Worm (Caenorhabditis elegans): ENCODE results near the gene ntp-1.

Gene ntp-1

ce11 chrIV:7774206-7774605 lies 20.4 kb downstream of the ntp-1 start, which contains the start of the genes hcf-1 and swd-2.2:
Gene hcf-1, minus strand, starts transcription at chrIV:7774275.
Gene swd-2.2, plus strand, starts transcription at chrIV:7774411.
- peak in 1 of 3 experiments; percentile 18 for TF ChIP-seq ceh-82 (tag; optimal IDR thresholded peaks at IDR 0.05)
- peak; percentile 61 for TF ChIP-seq C16A3.4 (tag; optimal IDR thresholded peaks at IDR 0.05)
- peak; percentile 3 for TF ChIP-seq nhr-20 (tag; optimal IDR thresholded peaks at IDR 0.05)
- TF ChIP-seq ceh-63 (GFP tag; optimal IDR thresholded peaks at IDR 0.05), result no peak
- TF ChIP-seq unc-30 (tag; optimal IDR thresholded peaks at IDR 0.05), result no peak
- TF ChIP-seq nhr-47 (tag; optimal IDR thresholded peaks at IDR 0.05), result peak; percentile 14
- peak; percentile 47 to 73 for TF ChIP-seq lsy-2 (tag; optimal IDR thresholded peaks at IDR 0.05)
- no peak for TF ChIP-seq swsn-7 (tag; optimal IDR thresholded peaks at IDR 0.05)
- peak; percentile 48 for TF ChIP-seq mep-1 (tag; optimal IDR thresholded peaks at IDR 0.05)
- TF ChIP-seq egl-27 (tag; optimal IDR thresholded peaks at IDR 0.05), result no peak
- peak; percentile 33 to 50 for TF ChIP-seq efl-1 (optimal IDR thresholded peaks at IDR 0.05)
- TF ChIP-seq efl-1 (GFP tag; optimal IDR thresholded peaks at IDR 0.05 in 1 of 2), result peak; percentile 64 to 95
- no peak for TF ChIP-seq Y116A8C.19 (tag; optimal IDR thresholded peaks at IDR 0.05; ENCODE audit: borderline replicate concordance)
- TF ChIP-seq ces-1 (GFP tag; optimal IDR thresholded peaks at IDR 0.05), result no peak
- TF ChIP-seq hlh-17 (GFP tag; optimal IDR thresholded peaks at IDR 0.05; ENCODE audit: borderline replicate concordance), result no peak
- no peak for TF ChIP-seq aly-2 (tag; optimal IDR thresholded peaks at IDR 0.05)
- TF ChIP-seq pqm-1 (tag; optimal IDR thresholded peaks at IDR 0.05), result no peak
- peak; percentile 41 to 79 for TF ChIP-seq lin-35 (GFP tag; optimal IDR thresholded peaks at IDR 0.05)
- peak; percentile 41 to 77 (median 61) for TF ChIP-seq dpl-1 (GFP tag; optimal IDR thresholded peaks at IDR 0.05)
- peak; percentile 27 for TF ChIP-seq nhr-77 (tag; optimal IDR thresholded peaks at IDR 0.05)
- peak; percentile 40 for TF ChIP-seq nhr-85 (tag)
- TF ChIP-seq nhr-71 (tag; optimal IDR thresholded peaks at IDR 0.05), result peak; percentile 26
- TF ChIP-seq egl-13 (tag; optimal IDR thresholded peaks at IDR 0.05), result no peak
- peak; percentile 63 for TF ChIP-seq blmp-1 (tag; optimal IDR thresholded peaks at IDR 0.05)
- peak; percentile 39 for TF ChIP-seq lin-15B (tag; optimal IDR thresholded peaks at IDR 0.05)
- no peak for TF ChIP-seq tlp-1 (tag; optimal IDR thresholded peaks at IDR 0.05)
- peak; percentile 29 for TF ChIP-seq snu-23 (GFP tag; optimal IDR thresholded peaks at IDR 0.05)
- no peak for TF ChIP-seq grh-1 (GFP tag; IDR thresholded peaks at IDR 0.05)
- peak; percentile 21 for TF ChIP-seq F16B12.6 (tag; optimal IDR thresholded peaks at IDR 0.05)
- no peak for TF ChIP-seq lir-3 (tag; optimal IDR thresholded peaks at IDR 0.05; ENCODE audit: poor library complexity)
- TF ChIP-seq nhr-19 (GFP tag; conservative IDR thresholded peaks at IDR 0.05), result no peak
- peak; percentile 21 for TF ChIP-seq xbp-1 (tag; optimal IDR thresholded peaks at IDR 0.05)

- no peak for TF ChIP-seq hpl-2 (GFP tag; optimal IDR thresholded peaks at IDR 0.05)
- no peak for TF ChIP-seq elt-3 (tag; optimal IDR thresholded peaks at IDR 0.05)
- no peak for TF ChIP-seq mep-1 (tag; optimal IDR thresholded peaks at IDR 0.05)
- no peak for TF ChIP-seq lir-3 (tag; optimal IDR thresholded peaks at IDR 0.05; ENCODE audit: poor library complexity)
- no peak for TF ChIP-seq ces-1 (GFP tag; optimal IDR thresholded peaks at IDR 0.05)
- TF ChIP-seq sup-37 (GFP tag; optimal IDR thresholded peaks at IDR 0.05), result no peak
These were observed 24.4 kb downstream of the ntp-1 start, which contains the start of gene rdl-1 for ce11 chrIV:7770162-7770561. Gene rdl-1, minus strand, starts transcription at chrIV:7770262.

ce11 chrIV:7764319-7764718 lies 30.3 kb downstream of the ntp-1 start:
- TF ChIP-seq nhr-90 (tag; optimal IDR thresholded peaks at IDR 0.05; ENCODE audit: poor library complexity) (no peak), dsc-1 (tag; optimal IDR thresholded peaks at IDR 0.05) (no peak), mab-9 (GFP tag; IDR thresholded peaks at IDR 0.05) (no peak), C34B4.2 (tag; optimal IDR thresholded peaks at IDR 0.05) (no peak), F16B12.6 (tag; optimal IDR thresholded peaks at IDR 0.05) (no peak), lin-13 (GFP tag; optimal IDR thresholded peaks at IDR 0.05) (no peak), mef-2 (tag; optimal IDR thresholded peaks at IDR 0.05) (no peak), blmp-1 (tag; optimal IDR thresholded peaks at IDR 0.05) (no peak), ceh-63 (GFP tag; optimal IDR thresholded peaks at IDR 0.05) (no peak), elt-2 (tag; optimal IDR thresholded peaks at IDR 0.05) (no peak), unc-130 (tag; optimal IDR thresholded peaks at IDR 0.05) (no peak), skn-1 (tag; optimal IDR thresholded peaks at IDR 0.05) (no peak), snu-23 (GFP tag; optimal IDR thresholded peaks at IDR 0.05) (no peak), unc-62 (GFP tag; optimal IDR thresholded peaks at IDR 0.05) (no peak), alr-1 (tag; optimal IDR thresholded peaks at IDR 0.05; ENCODE audit: borderline replicate concordance) (no peak), lin-35 (GFP tag; optimal IDR thresholded peaks at IDR 0.05) (no peak)
